Fruit fly (Drosophila melanogaster) whole organism: Measurements from ENCODE around the gene CG14817.

ENCODE experiments used
- CG8478 ChIP-seq: fragments of >200 bp; optimal IDR thresholded peaks from 2 replicates; lab custom pipeline; 2018; ENCODE audit warnings: inconsistent platforms
- Dll ChIP-seq: fragments of >200 bp; optimal IDR thresholded peaks from 2 replicates; lab custom pipeline; 2017
- EcR ChIP-seq, 2 experiments: fragments of >200 bp; optimal IDR thresholded peaks; 2 replicates each; lab custom pipeline; 2017; ENCODE audit warnings: missing biosample characterization in 2 of 2, missing genetic modification characterization in 2 of 2, missing genetic modification reagents in 2 of 2
- pan ChIP-seq: fragments of >200 bp; optimal IDR thresholded peaks from 2 replicates; lab custom pipeline; 2017
- psq ChIP-seq: fragments of >200 bp; optimal IDR thresholded peaks from 2 replicates; lab custom pipeline; 2017

- TF ChIP-seq psq (lab: Kevin White, UChicago) (no peak), Dll (lab: Kevin White, UChicago) (no peak), EcR (GFP tag; optimal IDR thresholded peaks at IDR 0.05; lab: Kevin White, UChicago) (no peak), CG8478 (lab: Kevin White, UChicago) (no peak), pan (lab: Kevin White, UChicago) (no peak)
Observed at dm6 chrX:1901605-1902136, 24.6 kb upstream of the CG14817 start, which contains the start of gene Ldaf1.
